Fruit fly (Drosophila melanogaster) whole organism, embryonic: ENCODE data around the gene CG6051.
A peak's percentile ranks its signal among the peaks of the same experiment; 100 is the strongest.

Source experiments
- ATbp ChIP-seq: fragments of 200-800 bp; sonication (Bioruptor generic); optimal IDR thresholded peaks from 2 replicates; lab custom pipeline; 2017; ENCODE audit warnings: missing biosample characterization, mild to moderate bottlenecking, missing genetic modification characterization, missing genetic modification reagents
- Adf1 ChIP-seq: fragments of 200-800 bp; sonication (Bioruptor generic); IDR thresholded peaks from 2 replicates; pipeline ENCODE4 v1.3.6; 2022; ENCODE audit warnings: missing biosample characterization, missing genetic modification characterization
- Blimp-1 ChIP-seq: fragments of 200-800 bp; sonication (Bioruptor generic); optimal IDR thresholded peaks from 3 replicates; lab custom pipeline; 2018; ENCODE audit warnings: missing biosample characterization, missing genetic modification characterization, mild to moderate bottlenecking, moderate library complexity, missing genetic modification reagents
- CG10321 ChIP-seq: fragments of 200-800 bp; sonication (Bioruptor generic); IDR thresholded peaks from 2 replicates; pipeline ENCODE4 v1.3.6; 2022; ENCODE audit warnings: missing biosample characterization, missing genetic modification characterization
- CG10959 ChIP-seq: fragments of 200-800 bp; sonication (Bioruptor generic); IDR thresholded peaks from 2 replicates; pipeline ENCODE4 v1.3.6; 2022; ENCODE audit warnings: missing biosample characterization, missing genetic modification characterization
- CG11560 ChIP-seq: fragments of 200-800 bp; sonication (Bioruptor generic); IDR thresholded peaks from 3 replicates; pipeline ENCODE4 v1.3.6; 2022; ENCODE audit warnings: missing biosample characterization, missing genetic modification characterization
- CG12391 ChIP-seq: fragments of 200-800 bp; sonication (Bioruptor generic); optimal IDR thresholded peaks from 3 replicates; lab custom pipeline; 2018; ENCODE audit warnings: missing biosample characterization, mild to moderate bottlenecking, missing genetic modification characterization, moderate library complexity
- CG13296 ChIP-seq: fragments of 200-800 bp; sonication (Bioruptor generic); optimal IDR thresholded peaks from 3 replicates; lab custom pipeline; 2018; ENCODE audit warnings: missing biosample characterization, mild to moderate bottlenecking, missing genetic modification characterization
- CG17802 ChIP-seq: fragments of 200-800 bp; sonication (Bioruptor generic); optimal IDR thresholded peaks from 2 replicates; lab custom pipeline; 2018; ENCODE audit warnings: missing biosample characterization, mild to moderate bottlenecking, missing genetic modification characterization, moderate library complexity
- CG17912 ChIP-seq: fragments of 200-800 bp; sonication (Bioruptor generic); optimal IDR thresholded peaks from 2 replicates; lab custom pipeline; 2018; ENCODE audit warnings: missing biosample characterization, mild to moderate bottlenecking, missing genetic modification characterization
- CG18262 ChIP-seq: fragments of 200-800 bp; optimal IDR thresholded peaks from 3 replicates; lab custom pipeline; 2019; ENCODE audit warnings: missing biosample characterization, mild to moderate bottlenecking, missing genetic modification characterization, moderate library complexity
- CG18599 ChIP-seq: fragments of 200-800 bp; sonication (Bioruptor generic); optimal IDR thresholded peaks from 3 replicates; lab custom pipeline; 2017; ENCODE audit warnings: missing biosample characterization, missing genetic modification characterization, mild to moderate bottlenecking, moderate library complexity, missing genetic modification reagents
- CG18619 ChIP-seq: fragments of 200-800 bp; sonication (Bioruptor generic); optimal IDR thresholded peaks from 3 replicates; lab custom pipeline; 2017; ENCODE audit warnings: missing biosample characterization, mild to moderate bottlenecking, missing genetic modification characterization
- CG2120 ChIP-seq: fragments of 200-800 bp; sonication (Bioruptor generic); optimal IDR thresholded peaks from 3 replicates; lab custom pipeline; 2016; ENCODE audit warnings: missing biosample characterization, missing genetic modification characterization
- CG4854 ChIP-seq: fragments of 200-800 bp; sonication (Bioruptor generic); optimal IDR thresholded peaks from 2 replicates; lab custom pipeline; 2016; ENCODE audit warnings: missing biosample characterization, missing genetic modification characterization, inconsistent platforms
- CG6683 ChIP-seq: fragments of 200-800 bp; sonication (Bioruptor generic); optimal IDR thresholded peaks from 2 replicates; lab custom pipeline; 2017; ENCODE audit warnings: missing biosample characterization, mild to moderate bottlenecking, missing genetic modification characterization, missing genetic modification reagents
- CG6689 ChIP-seq: fragments of 200-800 bp; sonication (Bioruptor generic); IDR thresholded peaks from 2 replicates; pipeline ENCODE4 v1.3.6; 2022; ENCODE audit warnings: missing biosample characterization, missing genetic modification characterization
- CG7271 ChIP-seq: fragments of 200-800 bp; sonication (Bioruptor generic); optimal IDR thresholded peaks from 2 replicates; lab custom pipeline; 2018; ENCODE audit warnings: missing biosample characterization, mild to moderate bottlenecking, missing genetic modification characterization, moderate library complexity
- CG7357 ChIP-seq: fragments of 200-800 bp; sonication (Bioruptor generic); IDR thresholded peaks from 3 replicates; pipeline ENCODE4 v1.3.6; 2022; ENCODE audit warnings: missing biosample characterization, missing genetic modification characterization
- CG7372 ChIP-seq: fragments of 200-800 bp; sonication (Bioruptor generic); IDR thresholded peaks from 2 replicates; pipeline ENCODE4 v1.3.6; 2022; ENCODE audit warnings: missing biosample characterization, missing genetic modification characterization
- CG7556 ChIP-seq: fragments of 200-800 bp; sonication (Bioruptor generic); optimal IDR thresholded peaks from 2 replicates; lab custom pipeline; 2017; ENCODE audit warnings: missing biosample characterization, mild to moderate bottlenecking, missing genetic modification characterization
- CG8478 ChIP-seq: fragments of >200 bp; optimal IDR thresholded peaks from 2 replicates; lab custom pipeline; 2018
- Camta ChIP-seq: fragments of 200-800 bp; sonication (Bioruptor generic); optimal IDR thresholded peaks from 2 replicates; lab custom pipeline; 2016; ENCODE audit warnings: missing biosample characterization, missing genetic modification characterization
- CkIIα-i1 ChIP-seq: fragments of 200-800 bp; sonication (Bioruptor generic); IDR thresholded peaks from 2 replicates; pipeline ENCODE4 v1.3.6; 2022; ENCODE audit warnings: missing biosample characterization, missing genetic modification characterization
- Deaf1 ChIP-seq: fragments of 200-800 bp; optimal IDR thresholded peaks from 3 replicates; lab custom pipeline; 2019; ENCODE audit warnings: missing biosample characterization, mild to moderate bottlenecking, missing genetic modification characterization, moderate library complexity
- Dek ChIP-seq: fragments of 200-800 bp; sonication (Bioruptor generic); optimal IDR thresholded peaks from 3 replicates; lab custom pipeline; 2019; ENCODE audit warnings: missing biosample characterization, mild to moderate bottlenecking, missing genetic modification characterization, moderate library complexity
- Dll ChIP-seq: fragments of 200-800 bp; sonication (Bioruptor generic); IDR thresholded peaks from 4 replicates; pipeline ENCODE4 v1.3.6; 2022; ENCODE audit warnings: missing biosample characterization, missing genetic modification characterization; ENCODE audit not compliant: partially characterized antibody
- Lhr ChIP-seq: fragments of 200-800 bp; sonication (Bioruptor generic); optimal IDR thresholded peaks from 3 replicates; lab custom pipeline; 2017; ENCODE audit warnings: mild to moderate bottlenecking, missing biosample characterization, missing genetic modification reagents, missing genetic modification characterization
- Lim3 ChIP-seq: fragments of 200-800 bp; sonication (Bioruptor generic); IDR thresholded peaks from 2 replicates; pipeline ENCODE4 v1.3.6; 2022; ENCODE audit warnings: missing biosample characterization, missing genetic modification characterization
- MESR4 ChIP-seq: fragments of 200-800 bp; sonication (Bioruptor generic); optimal IDR thresholded peaks from 2 replicates; lab custom pipeline; 2018; ENCODE audit warnings: missing biosample characterization, mild to moderate bottlenecking, missing genetic modification characterization, moderate library complexity
- Meics ChIP-seq: fragments of 200-800 bp; sonication (Bioruptor generic); optimal IDR thresholded peaks from 2 replicates; lab custom pipeline; 2017; ENCODE audit warnings: missing biosample characterization, mild to moderate bottlenecking, missing genetic modification characterization
- Sry-β ChIP-seq: fragments of 200-800 bp; sonication (Bioruptor generic); optimal IDR thresholded peaks from 2 replicates; lab custom pipeline; 2018; ENCODE audit warnings: missing biosample characterization, mild to moderate bottlenecking, missing genetic modification characterization, moderate library complexity
- Taf1 ChIP-seq: fragments of 200-800 bp; sonication (Bioruptor generic); IDR thresholded peaks from 2 replicates; pipeline ENCODE4 v1.3.6; 2022; ENCODE audit warnings: missing biosample characterization, missing genetic modification characterization
- ap ChIP-seq: fragments of 200-800 bp; sonication (Bioruptor generic); IDR thresholded peaks from 2 replicates; pipeline ENCODE4 v1.3.6; 2022; ENCODE audit warnings: missing biosample characterization, missing genetic modification characterization
- ato ChIP-seq: fragments of 200-800 bp; sonication (Bioruptor generic); IDR thresholded peaks from 2 replicates; pipeline ENCODE4 v1.3.6; 2022; ENCODE audit warnings: missing biosample characterization, missing genetic modification characterization; ENCODE audit not compliant: partially characterized antibody
- caup ChIP-seq: fragments of 200-800 bp; sonication (Bioruptor generic); optimal IDR thresholded peaks from 3 replicates; lab custom pipeline; 2017; ENCODE audit warnings: missing biosample characterization, mild to moderate bottlenecking, missing genetic modification characterization, moderate library complexity; ENCODE audit not compliant: severe bottlenecking
- corto ChIP-seq: fragments of 200-800 bp; sonication (Bioruptor generic); optimal IDR thresholded peaks from 2 replicates; lab custom pipeline; 2016; ENCODE audit warnings: missing biosample characterization, mild to moderate bottlenecking, missing genetic modification characterization, moderate library complexity
- dan ChIP-seq: fragments of 200-800 bp; sonication (Bioruptor generic); IDR thresholded peaks from 2 replicates; pipeline ENCODE4 v1.3.6; 2022; ENCODE audit warnings: missing biosample characterization, missing genetic modification characterization
- dpn ChIP-seq, 2 experiments: fragments of 200-800 bp; sonication (Bioruptor generic); optimal IDR thresholded peaks; 3 replicates each; lab custom pipeline; 2016; ENCODE audit warnings: missing biosample characterization in 2 of 2, missing genetic modification characterization in 2 of 2
- emc ChIP-seq: fragments of 200-800 bp; sonication (Bioruptor generic); optimal IDR thresholded peaks from 2 replicates; lab custom pipeline; 2016; ENCODE audit warnings: missing biosample characterization, missing genetic modification characterization
- ewg ChIP-seq: fragments of 200-800 bp; sonication (Bioruptor generic); optimal IDR thresholded peaks from 3 replicates; lab custom pipeline; 2017; ENCODE audit warnings: mild to moderate bottlenecking, missing biosample characterization, missing genetic modification reagents, missing genetic modification characterization
- grn ChIP-seq: fragments of 200-800 bp; sonication (Bioruptor generic); optimal IDR thresholded peaks from 3 replicates; lab custom pipeline; 2017; ENCODE audit warnings: missing biosample characterization, missing genetic modification characterization
- h ChIP-seq: fragments of >200 bp; optimal IDR thresholded peaks from 2 replicates; lab custom pipeline; 2017
- insv ChIP-seq, 2 experiments: fragments of 200-800 bp; sonication (Bioruptor generic); optimal IDR thresholded peaks; 3 replicates each; lab custom pipeline; 2016 to 2018; ENCODE audit warnings: missing biosample characterization in 2 of 2, missing genetic modification characterization in 2 of 2
- ken ChIP-seq: fragments of 200-800 bp; sonication (Bioruptor generic); IDR thresholded peaks from 3 replicates; pipeline ENCODE4 v1.3.6; 2022; ENCODE audit warnings: missing biosample characterization, missing genetic modification characterization
- luna ChIP-seq: fragments of 200-800 bp; sonication (Bioruptor generic); optimal IDR thresholded peaks from 2 replicates; lab custom pipeline; 2016; ENCODE audit warnings: missing biosample characterization, missing genetic modification characterization
- nau ChIP-seq: fragments of 200-800 bp; sonication (Bioruptor generic); optimal IDR thresholded peaks from 3 replicates; lab custom pipeline; 2017; ENCODE audit warnings: missing biosample characterization, mild to moderate bottlenecking, missing genetic modification characterization, missing genetic modification reagents
- nerfin-1 ChIP-seq: fragments of 200-800 bp; sonication (Bioruptor generic); optimal IDR thresholded peaks from 3 replicates; lab custom pipeline; 2019; ENCODE audit warnings: missing biosample characterization, mild to moderate bottlenecking, missing genetic modification characterization, moderate library complexity
- slbo ChIP-seq: fragments of 200-800 bp; sonication (Bioruptor generic); IDR thresholded peaks from 2 replicates; pipeline ENCODE4 v1.3.6; 2022; ENCODE audit warnings: missing biosample characterization, missing genetic modification characterization
- stwl ChIP-seq: fragments of 200-800 bp; sonication (Bioruptor generic); optimal IDR thresholded peaks from 3 replicates; lab custom pipeline; 2018; ENCODE audit warnings: missing biosample characterization, mild to moderate bottlenecking, missing genetic modification characterization, moderate library complexity
- sug ChIP-seq: fragments of 200-800 bp; optimal IDR thresholded peaks from 2 replicates; lab custom pipeline; 2019; ENCODE audit warnings: missing biosample characterization, mild to moderate bottlenecking, missing genetic modification characterization, moderate library complexity
- tx ChIP-seq: fragments of 200-800 bp; sonication (Bioruptor generic); optimal IDR thresholded peaks from 2 replicates; lab custom pipeline; 2016; ENCODE audit warnings: missing biosample characterization, missing genetic modification characterization

CG6051 gene

DNA sequence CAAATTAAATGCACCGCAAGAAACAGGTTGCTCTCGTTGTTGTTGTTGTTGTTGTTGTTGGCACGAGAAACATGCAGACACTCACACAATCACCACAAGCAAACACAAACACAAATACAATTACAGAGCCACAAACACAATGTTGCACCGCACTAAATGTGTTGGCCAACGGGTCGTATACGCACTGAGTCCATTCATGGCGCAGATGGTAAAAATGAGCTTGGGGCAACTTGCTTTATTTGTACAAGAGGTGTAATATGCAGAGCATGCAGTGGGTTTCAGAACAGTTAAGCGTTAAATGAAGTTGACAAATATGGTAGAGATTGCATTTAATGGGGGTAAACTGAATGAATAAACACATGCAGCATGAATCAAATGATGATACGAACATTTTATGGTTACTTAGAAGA lies 12.9 kb downstream of the CG6051 start (continued):
- TF ChIP-seq Lhr (GFP tag; lab: Kevin White, UChicago) (peak; percentile 23), CG17802 (tag; lab: Kevin White, UChicago) (peak; percentile 6), CG18599 (GFP tag; lab: Kevin White, UChicago) (peak; percentile 35), CG11560 (tag; lab: Robert Waterston, UW) (no peak), ken (GFP tag; lab: Robert Waterston, UW) (no peak), corto (GFP tag; lab: Kevin White, UChicago) (no peak), CG2120 (GFP tag; lab: Kevin White, UChicago) (no peak), tx (GFP tag; lab: Kevin White, UChicago) (no peak), h (lab: Kevin White, UChicago) (no peak), Deaf1 (tag; lab: Kevin White, UChicago) (no peak), Blimp-1 (GFP tag; lab: Kevin White, UChicago) (peak; percentile 49), dpn (GFP tag; optimal IDR thresholded peaks at IDR 0.05; lab: Kevin White, UChicago) (peak in 1 of 2 experiments; percentile 17), CG8478 (lab: Kevin White, UChicago) (no peak), Meics (GFP tag; lab: Kevin White, UChicago) (no peak), nau (peak; percentile 45), emc (GFP tag; lab: Kevin White, UChicago) (no peak), CG18262 (peak; percentile 42), insv (GFP tag; optimal IDR thresholded peaks at IDR 0.05; lab: Kevin White, UChicago) (no peak), ATbp (peak; percentile 91), CG10321 (GFP tag; lab: Robert Waterston, UW) (no peak), Dll (no peak), luna (GFP tag; lab: Kevin White, UChicago) (no peak), CG7556 (GFP tag; lab: Kevin White, UChicago) (peak; percentile 41), CG7372 (GFP tag; lab: Robert Waterston, UW) (peak; percentile 41), CG6683 (GFP tag; lab: Kevin White, UChicago) (peak; percentile 10), sug (tag; lab: Kevin White, UChicago) (no peak), CG10959 (GFP tag; lab: Robert Waterston, UW) (no peak), caup (GFP tag; lab: Kevin White, UChicago) (no peak), CG4854 (GFP tag; lab: Kevin White, UChicago) (no peak), nerfin-1 (tag; lab: Kevin White, UChicago) (peak; percentile 56), Camta (GFP tag; lab: Kevin White, UChicago) (peak; percentile 6), CG6689 (0 out of 2 replicates have a peak, but pooled peaks have one; percentile 24), CG12391 (peak; percentile 27), ato (GFP tag; lab: Robert Waterston, UW) (no peak), Taf1 (no peak), CG17912 (GFP tag; lab: Kevin White, UChicago) (peak; percentile 59), MESR4 (no peak), Sry-β (GFP tag; lab: Kevin White, UChicago) (no peak), dan (GFP tag; lab: Robert Waterston, UW) (no peak), slbo (GFP tag; lab: Robert Waterston, UW) (no peak), CG18619 (peak; percentile 27), CG7357 (GFP tag; lab: Robert Waterston, UW) (no peak), Dek (tag; lab: Kevin White, UChicago) (no peak), CG13296 (GFP tag; lab: Kevin White, UChicago) (no peak), CkIIα-i1 (no peak), CG7271 (tag; lab: Kevin White, UChicago) (peak; percentile 11), stwl (tag; lab: Kevin White, UChicago) (no peak), ap (no peak), grn (GFP tag; lab: Kevin White, UChicago) (no peak), ewg (peak; percentile 22), Lim3 (GFP tag; lab: Robert Waterston, UW) (no peak), Adf1 (GFP tag; lab: Robert Waterston, UW) (no peak)
